Fruit fly (Drosophila melanogaster) whole organism, prepupa: ENCODE measurements around the gene Larp7.

ENCODE experiments used
- CG10669 ChIP-seq: fragments of 200-800 bp; sonication (Bioruptor generic); optimal IDR thresholded peaks from 3 replicates; lab custom pipeline; 2018; ENCODE audit warnings: missing biosample characterization, mild to moderate bottlenecking, missing genetic modification characterization, moderate library complexity
- CG11294 ChIP-seq: fragments of 200-800 bp; sonication (Bioruptor generic); IDR thresholded peaks from 2 replicates; pipeline ENCODE4 v1.3.6; 2022; ENCODE audit warnings: missing biosample characterization, missing genetic modification characterization
- CG11762 ChIP-seq: fragments of 200-800 bp; sonication (Bioruptor generic); optimal IDR thresholded peaks from 3 replicates; lab custom pipeline; 2016; ENCODE audit warnings: missing biosample characterization, missing genetic modification characterization; ENCODE audit not compliant: insufficient read depth
- CG1621 ChIP-seq: fragments of 200-800 bp; sonication (Bioruptor generic); optimal IDR thresholded peaks from 3 replicates; lab custom pipeline; 2018; ENCODE audit warnings: missing biosample characterization, mild to moderate bottlenecking, missing genetic modification characterization
- CG16779 ChIP-seq: fragments of 200-800 bp; sonication (Bioruptor generic); optimal IDR thresholded peaks from 3 replicates; lab custom pipeline; 2017; ENCODE audit warnings: missing biosample characterization, mild to moderate bottlenecking, missing genetic modification characterization
- CG3032 ChIP-seq: fragments of 200-800 bp; optimal IDR thresholded peaks from 2 replicates; lab custom pipeline; 2019; ENCODE audit warnings: missing biosample characterization, mild to moderate bottlenecking, missing genetic modification characterization, moderate library complexity
- CG32006 ChIP-seq: fragments of 200-800 bp; sonication (Bioruptor generic); optimal IDR thresholded peaks from 3 replicates; lab custom pipeline; 2017; ENCODE audit warnings: missing biosample characterization, mild to moderate bottlenecking, missing genetic modification characterization
- CG3919 ChIP-seq: fragments of 200-800 bp; sonication (Bioruptor generic); optimal IDR thresholded peaks from 3 replicates; lab custom pipeline; 2016; ENCODE audit warnings: missing biosample characterization, missing genetic modification characterization
- CG4318 ChIP-seq: fragments of 200-800 bp; sonication (Bioruptor generic); optimal IDR thresholded peaks from 3 replicates; lab custom pipeline; 2017; ENCODE audit warnings: missing biosample characterization, mild to moderate bottlenecking, missing genetic modification characterization
- CG6854 ChIP-seq: fragments of 200-800 bp; sonication (Bioruptor generic); optimal IDR thresholded peaks from 2 replicates; lab custom pipeline; 2017; ENCODE audit warnings: missing biosample characterization, mild to moderate bottlenecking, missing genetic modification characterization
- CG8319 ChIP-seq: fragments of 200-800 bp; sonication (Bioruptor generic); optimal IDR thresholded peaks from 3 replicates; lab custom pipeline; 2016; ENCODE audit warnings: missing biosample characterization, missing genetic modification characterization
- CG8632 ChIP-seq: fragments of 200-800 bp; sonication (Bioruptor generic); optimal IDR thresholded peaks from 3 replicates; lab custom pipeline; 2016; ENCODE audit warnings: missing biosample characterization, missing genetic modification characterization
- Eip75B ChIP-seq: fragments of 200-800 bp; sonication (Bioruptor generic); optimal IDR thresholded peaks from 3 replicates; lab custom pipeline; 2016; ENCODE audit warnings: missing biosample characterization, missing genetic modification characterization
- Eip78C ChIP-seq: fragments of 200-800 bp; sonication (Bioruptor generic); peaks from one replicate; lab custom pipeline; 2016; ENCODE audit warnings: missing biosample characterization, missing genetic modification characterization
- Ets21C ChIP-seq: fragments of 200-800 bp; sonication (Bioruptor generic); optimal IDR thresholded peaks from 3 replicates; lab custom pipeline; 2016; ENCODE audit warnings: missing biosample characterization, missing genetic modification characterization
- Ets96B ChIP-seq: fragments of 200-800 bp; optimal IDR thresholded peaks from 2 replicates; lab custom pipeline; 2019; ENCODE audit warnings: missing biosample characterization, mild to moderate bottlenecking, missing genetic modification characterization, moderate library complexity
- Gug ChIP-seq: fragments of 200-800 bp; sonication (Bioruptor generic); IDR thresholded peaks from 2 replicates; pipeline ENCODE4 v1.3.6; 2022; ENCODE audit warnings: missing biosample characterization, missing genetic modification characterization
- Hr39 ChIP-seq: fragments of 200-800 bp; sonication (Bioruptor generic); optimal IDR thresholded peaks from 2 replicates; lab custom pipeline; 2016; ENCODE audit warnings: missing biosample characterization, missing genetic modification characterization
- OdsH ChIP-seq: fragments of 200-800 bp; sonication (Bioruptor generic); optimal IDR thresholded peaks from 3 replicates; lab custom pipeline; 2016; ENCODE audit warnings: missing biosample characterization, missing genetic modification characterization
- Smox ChIP-seq: fragments of 200-800 bp; sonication (Bioruptor generic); optimal IDR thresholded peaks from 3 replicates; lab custom pipeline; 2016; ENCODE audit warnings: missing biosample characterization, missing genetic modification characterization
- Sox102F ChIP-seq: fragments of 200-800 bp; sonication (Bioruptor generic); optimal IDR thresholded peaks from 2 replicates; lab custom pipeline; 2016; ENCODE audit warnings: missing biosample characterization, mild to moderate bottlenecking, missing genetic modification characterization
- cyc ChIP-seq: fragments of 200-800 bp; sonication (Bioruptor generic); optimal IDR thresholded peaks from 3 replicates; lab custom pipeline; 2016; ENCODE audit warnings: missing biosample characterization, missing genetic modification characterization
- dac ChIP-seq: fragments of 200-800 bp; sonication (Bioruptor generic); optimal IDR thresholded peaks from 2 replicates; lab custom pipeline; 2017; ENCODE audit warnings: missing biosample characterization, mild to moderate bottlenecking, missing genetic modification characterization
- dsx ChIP-seq: fragments of 200-800 bp; optimal IDR thresholded peaks from 3 replicates; lab custom pipeline; 2019; ENCODE audit warnings: missing biosample characterization, mild to moderate bottlenecking, missing genetic modification characterization, moderate library complexity; ENCODE audit not compliant: poor library complexity, severe bottlenecking
- eg ChIP-seq: fragments of 200-800 bp; sonication (Bioruptor generic); IDR thresholded peaks from 3 replicates; pipeline ENCODE4 v1.3.6; 2022; ENCODE audit warnings: missing biosample characterization, missing genetic modification characterization
- esn ChIP-seq: fragments of 200-800 bp; sonication (Bioruptor generic); optimal IDR thresholded peaks from 2 replicates; lab custom pipeline; 2016; ENCODE audit warnings: missing biosample characterization, mild to moderate bottlenecking, missing genetic modification characterization, moderate library complexity
- fkh ChIP-seq: fragments of 200-800 bp; sonication (Bioruptor generic); optimal IDR thresholded peaks from 3 replicates; lab custom pipeline; 2017; ENCODE audit warnings: missing biosample characterization, mild to moderate bottlenecking, missing genetic modification characterization, moderate library complexity
- pdm3 ChIP-seq: fragments of 200-800 bp; sonication (Bioruptor generic); optimal IDR thresholded peaks from 3 replicates; lab custom pipeline; 2016; ENCODE audit warnings: missing biosample characterization, missing genetic modification characterization
- salr ChIP-seq, 2 experiments: fragments of 200-800 bp; sonication (Bioruptor generic); optimal IDR thresholded peaks; 3 replicates each; lab custom pipeline; 2016 to 2018; ENCODE audit warnings: missing biosample characterization in 2 of 2, missing genetic modification characterization in 2 of 2, mild to moderate bottlenecking in 1 of 2
- svp ChIP-seq: fragments of 200-800 bp; sonication (Bioruptor generic); peaks from one replicate; lab custom pipeline; 2016; ENCODE audit warnings: missing biosample characterization, missing genetic modification characterization
- topi ChIP-seq: fragments of 200-800 bp; sonication (Bioruptor generic); optimal IDR thresholded peaks from 3 replicates; lab custom pipeline; 2016; ENCODE audit warnings: missing biosample characterization, missing genetic modification characterization
- vri ChIP-seq: fragments of 200-800 bp; sonication (Bioruptor generic); optimal IDR thresholded peaks from 3 replicates; lab custom pipeline; 2016; ENCODE audit warnings: missing biosample characterization, mild to moderate bottlenecking, missing genetic modification characterization

Larp7 gene

dm6 chrX:9201866-9202681 is 41.5 kb upstream of the Larp7 start (continued):
- peak; percentile 67 for TF ChIP-seq CG32006 (GFP tag; lab: Kevin White, UChicago)
- TF ChIP-seq fkh (GFP tag; lab: Kevin White, UChicago) = peak; percentile 39
- peak; percentile 5 for TF ChIP-seq Sox102F (GFP tag; lab: Kevin White, UChicago)
- TF ChIP-seq CG4318 (GFP tag; lab: Kevin White, UChicago) = peak; percentile 54
- TF ChIP-seq Gug (GFP tag; lab: Robert Waterston, UW) = peak; percentile 47; the same call in 1 of the 2 replicates
- peak; percentile 27 for TF ChIP-seq CG16779
- peak; percentile 82 for TF ChIP-seq CG11294 (GFP tag; lab: Robert Waterston, UW)
- no peak for TF ChIP-seq cyc (GFP tag; lab: Kevin White, UChicago)
- peak; percentile 38 for TF ChIP-seq pdm3
- TF ChIP-seq CG3919 (GFP tag; lab: Kevin White, UChicago) = peak; percentile 42
- peak; percentile 44 for TF ChIP-seq CG10669 (GFP tag; lab: Kevin White, UChicago)
- TF ChIP-seq vri (GFP tag; lab: Kevin White, UChicago) = peak; percentile 1
- peak; percentile 48 for TF ChIP-seq CG3032 (tag; lab: Kevin White, UChicago)

dm6 chrX:9210787-9211186 is 32.8 kb upstream of the Larp7 start, which contains the start of gene SmydA-9:
Gene SmydA-9, minus strand, starts transcription at chrX:9210887.
- TF ChIP-seq svp (GFP tag; lab: Kevin White, UChicago) (peak; percentile 23), dsx (no peak), CG8632 (GFP tag; lab: Kevin White, UChicago) (no peak), Smox (no peak), CG11294 (GFP tag; lab: Robert Waterston, UW) (no peak), CG4318 (GFP tag; lab: Kevin White, UChicago) (no peak), CG1621 (tag; lab: Kevin White, UChicago) (no peak), Eip78C (GFP tag; lab: Kevin White, UChicago) (peak; percentile 30), topi (GFP tag; lab: Kevin White, UChicago) (peak; percentile 10), Ets96B (tag; lab: Kevin White, UChicago) (no peak), CG3032 (tag; lab: Kevin White, UChicago) (no peak), Eip75B (GFP tag; lab: Kevin White, UChicago) (no peak)

dm6 chrX:9214576-9214975 is 29.0 kb upstream of the Larp7 start, which contains the start of gene Obp8a:
Gene Obp8a, plus strand, starts transcription at chrX:9214876.
- TF ChIP-seq CG8319 (GFP tag; lab: Kevin White, UChicago) = no peak
- no peak for TF ChIP-seq OdsH (GFP tag; lab: Kevin White, UChicago)
- no peak for TF ChIP-seq CG11294 (GFP tag; lab: Robert Waterston, UW)
- no peak for TF ChIP-seq Hr39 (GFP tag; lab: Kevin White, UChicago)
- peak; percentile 37 for TF ChIP-seq svp (GFP tag; lab: Kevin White, UChicago)
- TF ChIP-seq CG6854 (GFP tag; lab: Kevin White, UChicago) = no peak
- no peak for TF ChIP-seq eg
- TF ChIP-seq Ets96B (tag; lab: Kevin White, UChicago) = no peak

dm6 chrX:9215485-9215884 is 28.1 kb upstream of the Larp7 start, which contains the start of gene CG15368:
Gene CG15368, plus strand, starts transcription at chrX:9215785.
- TF ChIP-seq esn (GFP tag; lab: Kevin White, UChicago) (no peak), Smox (no peak), CG11762 (GFP tag; lab: Kevin White, UChicago) (no peak), salr (GFP tag; optimal IDR thresholded peaks at IDR 0.05; lab: Kevin White, UChicago) (no peak), Ets21C (no peak), vri (GFP tag; lab: Kevin White, UChicago) (no peak), dac (GFP tag; lab: Kevin White, UChicago) (no peak)
